ENCODE assay signal across 1 fruit fly cellular context in genomic region chr2L:12063035-12063434, dm6.
TF ChIP-seq lines count a peak whose summit lies in the region.

TSS of gene Rab3-GAP (minus strand) at chr2L:12063184.

TF ChIP-seq in whole organism, embryonic, 481 proteins besides CTCF, POLR2A, EP300 and RAD21 (continued from another document):
- TF ChIP-seq HLH54F (GFP tag; optimal IDR thresholded peaks at IDR 0.05; lab: Kevin White, UChicago) (no peak), Hr3 (GFP tag; optimal IDR thresholded peaks at IDR 0.05; lab: Kevin White, UChicago) (peak; percentile 14), ind (GFP tag; optimal IDR thresholded peaks at IDR 0.05; lab: Kevin White, UChicago) (peak; percentile 11), hb (GFP tag; IDR thresholded peaks at IDR 0.05; lab: Robert Waterston, UW; ENCODE audit: partially characterized antibody) (0 out of 3 replicates have a peak, but pooled peaks have one; percentile 5), CG34422 (GFP tag; IDR thresholded peaks at IDR 0.05; lab: Robert Waterston, UW) (peak; percentile 30; the same call in 1 of the 3 replicates), nerfin-1 (tag; optimal IDR thresholded peaks at IDR 0.05; lab: Kevin White, UChicago) (peak; percentile 62), tgo (GFP tag; IDR thresholded peaks at IDR 0.05; lab: Robert Waterston, UW) (peak; percentile 38; the same call in 1 of the 3 replicates), CG4424 (GFP tag; optimal IDR thresholded peaks at IDR 0.05; lab: Kevin White, UChicago) (peak; percentile 46), ap (GFP tag; IDR thresholded peaks at IDR 0.05; lab: Robert Waterston, UW) (no peak), sens (GFP tag; lab: Kevin White, UChicago) (peak; percentile 87), CG17912 (GFP tag; optimal IDR thresholded peaks at IDR 0.05; lab: Kevin White, UChicago) (no peak), stwl (tag; optimal IDR thresholded peaks at IDR 0.05; lab: Kevin White, UChicago) (peak; percentile 75), Fer1 (GFP tag; optimal IDR thresholded peaks at IDR 0.05; lab: Kevin White, UChicago) (peak; percentile 60), CG3995 (GFP tag; optimal IDR thresholded peaks at IDR 0.05; lab: Kevin White, UChicago) (no peak), mirr (GFP tag; optimal IDR thresholded peaks at IDR 0.05; lab: Kevin White, UChicago) (no peak), Sry-δ (GFP tag; optimal IDR thresholded peaks at IDR 0.05; lab: Kevin White, UChicago) (peak; percentile 48), sim (GFP tag; IDR thresholded peaks at IDR 0.05; lab: Robert Waterston, UW) (no peak), zen2 (GFP tag; IDR thresholded peaks at IDR 0.05; lab: Robert Waterston, UW; ENCODE audit: partially characterized antibody) (peak; percentile 55; the same call in 2 of the 3 replicates), ham (GFP tag; IDR thresholded peaks at IDR 0.05; lab: Robert Waterston, UW) (no peak), Ets65A (GFP tag; lab: Kevin White, UChicago) (no peak), Hand (GFP tag; optimal IDR thresholded peaks at IDR 0.05; lab: Kevin White, UChicago) (no peak), ssp (GFP tag; IDR thresholded peaks at IDR 0.05; lab: Robert Waterston, UW) (no peak), CG30020 (tag; optimal IDR thresholded peaks at IDR 0.05; lab: Kevin White, UChicago) (peak; percentile 26), CG8924 (tag; optimal IDR thresholded peaks at IDR 0.05; lab: Kevin White, UChicago) (peak; percentile 20), CG17361 (GFP tag; IDR thresholded peaks at IDR 0.05; lab: Robert Waterston, UW) (peak; percentile 51; the same call in 1 of the 3 replicates)
